Fruit fly (Drosophila melanogaster) S2 (cell line): Measurements from ENCODE around the gene wisp.

Source experiments
- CG8478 ChIP-seq: fragments of >200 bp; optimal IDR thresholded peaks from 2 replicates; lab custom pipeline; 2018
- CTCF ChIP-seq, 2 experiments: fragments of >200 bp; optimal IDR thresholded peaks; 2 replicates each; lab custom pipeline; 2018

- TF ChIP-seq CTCF (optimal IDR thresholded peaks at IDR 0.05; lab: Kevin White, UChicago), result no peak
- TF ChIP-seq CG8478 (lab: Kevin White, UChicago), result no peak
Measured at dm6 chrX:11915154-11915593, 21.4 kb downstream of the wisp start.
